Worm (Caenorhabditis elegans) whole organism, L4/young adult: ENCODE results near the gene fzr-1.

Source experiments
- W03F9.2 ChIP-seq: fragments of 150-350 bp; optimal IDR thresholded peaks from 2 replicates; lab custom pipeline; 2014; ENCODE audit warnings: missing biosample characterization, missing genetic modification characterization
- him-1 ChIP-seq: sonication (generic microtip); optimal IDR thresholded peaks from 2 replicates; lab custom pipeline; 2016; ENCODE audit warnings: missing genotype, missing genetic modification reagents, missing genetic modification characterization, missing compliant biosample characterization

ce11 chrII:9592737-9593136 lies 51.5 kb downstream of the fzr-1 start, which contains the start of gene parp-2:
- TF ChIP-seq him-1 (tag; lab: Kevin White, UChicago) (no peak), W03F9.2 (tag; lab: Kevin White, UChicago) (no peak)
